Worm (Caenorhabditis elegans) whole organism, L4 larva: ENCODE data around the gene his-6.

Experiments used
- ZK546.5 ChIP-seq, 2 experiments: sonication (generic microtip); optimal IDR thresholded peaks; 2 replicates each; lab custom pipeline; 2017; ENCODE audit warnings: missing biosample characterization in 2 of 2, missing genetic modification characterization in 2 of 2
- lin-15B ChIP-seq: fragments of 150-350 bp; sonication (generic microtip); optimal IDR thresholded peaks from 3 replicates; lab custom pipeline; 2014; ENCODE audit warnings: missing biosample characterization, missing genetic modification characterization
- lsy-2 ChIP-seq, 2 experiments: fragments of 150-350 bp in 1 of 2; sonication (generic microtip) in 1 of 2; optimal IDR thresholded peaks; 2 replicates each; lab custom pipeline; 2014 to 2017; ENCODE audit warnings: missing biosample characterization in 2 of 2, missing genetic modification characterization in 2 of 2
- nhr-6 ChIP-seq: fragments of 150-350 bp; optimal IDR thresholded peaks from 2 replicates; lab custom pipeline; 2014; ENCODE audit warnings: missing biosample characterization, missing genetic modification characterization
- php-3 ChIP-seq: fragments of 200-800 bp; sonication (Bioruptor generic); IDR thresholded peaks from 2 replicates; pipeline ENCODE4 v1.3.6; 2022; ENCODE audit warnings: missing genetic modification reagents, missing genetic modification characterization, missing compliant biosample characterization
- skn-1 ChIP-seq: fragments of 150-350 bp; optimal IDR thresholded peaks from 2 replicates; lab custom pipeline; 2014; ENCODE audit warnings: missing biosample characterization, missing genetic modification characterization
- unc-62 ChIP-seq, 3 experiments: fragments of 150-350 bp in 1 of 3; sonication (generic microtip); optimal IDR thresholded peaks in 2 of 3; peaks in 1 of 3; 1 replicate in 1 of 3; 2 replicates in 2 of 3; lab custom pipeline; 2014 to 2017; ENCODE audit warnings: missing biosample characterization in 3 of 3, missing genetic modification characterization in 3 of 3, missing genetic modification reagents in 3 of 3, missing genotype in 1 of 3

DNA sequence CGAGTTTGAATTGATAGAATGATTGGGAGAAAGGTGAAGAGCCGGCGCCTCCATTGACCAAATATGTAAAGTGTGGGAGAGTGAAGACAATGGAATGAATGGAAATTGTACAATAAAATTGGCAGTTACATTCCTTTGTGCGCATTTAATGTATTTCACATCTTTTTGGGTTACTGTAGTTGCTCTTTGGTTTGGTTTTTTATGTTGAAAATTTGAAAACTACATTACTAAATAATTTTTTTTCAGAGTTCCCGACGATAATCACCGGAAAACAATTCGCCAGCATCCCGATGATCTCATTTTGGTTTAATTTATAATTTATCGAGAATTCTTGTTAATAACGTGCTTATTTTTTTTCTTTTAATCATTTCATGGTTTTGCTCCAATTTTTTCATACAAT lies 46.2 kb upstream of the his-6 start, which contains the start of gene C10B5.1:
- TF ChIP-seq ZK546.5 (tag; optimal IDR thresholded peaks at IDR 0.05; lab: Kevin White, UChicago) = no peak
- no peak for TF ChIP-seq lin-15B (tag; lab: Kevin White, UChicago)
- TF ChIP-seq php-3 = no peak
- no peak for TF ChIP-seq nhr-6 (tag; lab: Kevin White, UChicago)
- TF ChIP-seq skn-1 (tag; lab: Kevin White, UChicago) = no peak
- TF ChIP-seq lsy-2 (tag; optimal IDR thresholded peaks at IDR 0.05; lab: Kevin White, UChicago) = no peak
- TF ChIP-seq unc-62 (GFP tag; optimal IDR thresholded peaks at IDR 0.05 in 1 of 2; lab: Kevin White, UChicago) = no peak
- no peak for TF ChIP-seq unc-62 (tag; optimal IDR thresholded peaks at IDR 0.05; lab: Kevin White, UChicago)
